Fruit fly (Drosophila melanogaster): ENCODE measurements around the gene CG11068.
A peak's percentile ranks its signal among the peaks of the same experiment; 100 is the strongest.
"Not testable (repeated sequence)": the region's sequence is repeated elsewhere in the genome, so short reads cannot be mapped to it uniquely, and the experiment has no call there.

Gene CG11068

DNA sequence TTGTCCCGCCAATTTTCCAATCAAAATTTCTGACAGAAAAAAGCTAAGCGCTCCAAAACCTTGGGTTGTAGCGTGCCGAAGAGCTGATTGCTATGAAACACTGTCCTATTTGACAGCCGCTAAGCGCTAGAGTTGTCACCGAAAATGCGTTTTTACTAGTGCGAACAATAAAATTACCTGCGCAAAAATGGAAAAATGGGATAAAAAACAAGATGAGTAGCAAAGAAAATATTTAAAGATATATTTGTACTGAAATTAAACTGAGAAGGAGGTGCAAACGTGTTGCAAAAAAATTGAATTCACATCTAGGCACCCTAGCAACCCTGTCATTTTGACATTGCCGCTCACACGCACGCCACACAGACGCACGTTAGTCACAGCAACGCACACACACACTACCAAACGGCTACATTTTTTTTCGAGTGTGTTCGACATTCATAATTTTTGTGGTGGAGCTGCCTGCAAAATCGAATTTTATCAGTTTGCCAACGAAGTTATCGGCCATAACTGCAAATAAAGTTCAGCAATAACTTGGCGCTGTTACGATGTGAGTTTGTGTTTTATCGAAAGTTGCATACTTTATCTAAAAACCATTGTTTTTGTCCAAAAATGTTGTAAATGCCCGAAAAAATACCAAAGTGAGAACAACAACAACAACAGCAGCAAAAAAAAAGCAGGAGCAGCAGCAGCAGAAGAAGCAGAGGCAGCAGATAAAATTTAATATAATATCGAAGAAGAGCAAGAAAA, 41.1 kb downstream of the CG11068 start, which contains the start of gene ben (continued):
- peak; percentile 73 for TF ChIP-seq Smox (GFP tag; optimal IDR thresholded peaks at IDR 0.05)
- no peak for TF ChIP-seq CG6854 (GFP tag; optimal IDR thresholded peaks at IDR 0.05)
- TF ChIP-seq Sox15 (GFP tag; optimal IDR thresholded peaks at IDR 0.05), result peak; percentile 82
- TF ChIP-seq CG6792 (GFP tag; optimal IDR thresholded peaks at IDR 0.05), result peak; percentile 78
- peak; percentile 64 to 75 for TF ChIP-seq ss (GFP tag; optimal IDR thresholded peaks at IDR 0.05)
- peak; percentile 80 for TF ChIP-seq OdsH (GFP tag; optimal IDR thresholded peaks at IDR 0.05)
- TF ChIP-seq fd85E (GFP tag; optimal IDR thresholded peaks at IDR 0.05), result no peak
- TF ChIP-seq CG3032 (tag; optimal IDR thresholded peaks at IDR 0.05), result peak; percentile 86
- TF ChIP-seq CG10669 (GFP tag; optimal IDR thresholded peaks at IDR 0.05), result peak; percentile 78
- peak; percentile 66 for TF ChIP-seq CG8319 (GFP tag; optimal IDR thresholded peaks at IDR 0.05)
- no peak for TF ChIP-seq CG16779 (tag; optimal IDR thresholded peaks at IDR 0.05)
- TF ChIP-seq Hr4 (GFP tag; optimal IDR thresholded peaks at IDR 0.05), result peak; percentile 83
- peak; percentile 100 for TF ChIP-seq achi (GFP tag; optimal IDR thresholded peaks at IDR 0.05)
- peak; percentile 80 for TF ChIP-seq CG11902 (GFP tag; optimal IDR thresholded peaks at IDR 0.05)
- TF ChIP-seq CG4318 (GFP tag; optimal IDR thresholded peaks at IDR 0.05), result peak; percentile 77
- peak; percentile 79 for TF ChIP-seq Gug (GFP tag; IDR thresholded peaks at IDR 0.05)
- peak; percentile 84 for TF ChIP-seq esn (GFP tag; optimal IDR thresholded peaks at IDR 0.05)
- no peak for TF ChIP-seq Hr38 (GFP tag; optimal IDR thresholded peaks at IDR 0.05)
- TF ChIP-seq Sox102F (GFP tag; optimal IDR thresholded peaks at IDR 0.05), result peak; percentile 68

DNA sequence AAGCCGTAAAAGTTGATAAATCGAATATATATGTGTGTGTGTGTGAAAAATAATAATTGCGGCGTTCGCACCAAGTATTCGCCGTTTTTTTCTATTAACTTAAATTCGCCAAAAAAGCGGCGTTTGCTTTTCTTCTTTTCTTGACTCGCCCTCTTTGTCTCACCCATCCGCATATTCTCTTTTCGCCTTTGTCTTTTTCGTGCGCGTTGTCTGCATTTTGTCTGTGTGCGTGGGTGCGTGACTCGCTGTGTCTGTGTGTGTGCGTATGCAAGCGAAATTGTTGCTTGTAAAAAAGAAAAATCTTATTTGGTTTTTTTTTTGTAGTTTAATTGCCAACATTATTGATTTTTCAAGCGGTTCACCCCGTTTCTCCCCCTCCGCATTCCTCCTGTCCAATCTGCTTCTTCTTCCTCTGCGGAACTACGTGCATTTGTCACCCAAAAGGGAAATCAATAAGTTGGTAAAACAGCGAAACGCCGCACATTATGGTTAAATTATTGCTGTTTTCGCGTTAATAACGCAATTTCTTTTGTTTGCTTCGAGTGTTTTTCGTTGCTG, 41.8 kb downstream of the CG11068 start:
- TF ChIP-seq pdm3 (GFP tag; optimal IDR thresholded peaks at IDR 0.05) (no peak), Hr38 (GFP tag; optimal IDR thresholded peaks at IDR 0.05) (no peak), fd85E (GFP tag; optimal IDR thresholded peaks at IDR 0.05) (no peak), eg (GFP tag; IDR thresholded peaks at IDR 0.05) (0 out of 3 replicates have a peak, but pooled peaks have one; percentile 22), CG6792 (GFP tag; optimal IDR thresholded peaks at IDR 0.05) (no peak), CG6163 (GFP tag; IDR thresholded peaks at IDR 0.05) (peak; percentile 67; the same call in 2 of the 3 replicates), Met (GFP tag; optimal IDR thresholded peaks at IDR 0.05) (no peak), Sox14 (GFP tag; optimal IDR thresholded peaks at IDR 0.05) (peak; percentile 63), Eip78C (GFP tag) (peak; percentile 19), CG10631 (GFP tag; optimal IDR thresholded peaks at IDR 0.05) (no peak), achi (GFP tag; optimal IDR thresholded peaks at IDR 0.05) (no peak), dac (GFP tag; optimal IDR thresholded peaks at IDR 0.05) (no peak), net (GFP tag; optimal IDR thresholded peaks at IDR 0.05) (no peak), CG10669 (GFP tag; optimal IDR thresholded peaks at IDR 0.05) (no peak), ss (GFP tag; optimal IDR thresholded peaks at IDR 0.05) (peak in 1 of 2 experiments; percentile 16), Blimp-1 (GFP tag; optimal IDR thresholded peaks at IDR 0.05) (no peak)

DNA sequence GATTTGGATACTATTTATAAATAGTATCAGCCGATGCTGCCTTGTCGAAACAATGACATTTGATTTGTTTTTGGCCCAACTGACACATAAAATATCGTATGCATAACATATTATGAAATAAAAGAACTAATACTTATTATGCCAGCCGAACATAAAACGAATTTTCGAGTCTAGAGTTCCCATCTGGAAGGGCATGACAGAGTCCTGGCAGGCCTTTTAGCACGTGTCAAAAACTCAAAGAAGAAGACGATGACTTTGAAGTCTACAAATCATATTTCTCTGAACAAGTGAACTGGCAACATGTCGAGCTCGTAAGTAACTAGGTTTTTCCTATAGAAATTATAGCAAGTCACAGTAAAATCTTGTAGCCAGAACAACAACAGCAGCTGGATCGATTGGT, 44.9 kb downstream of the CG11068 start, which contains the start of gene Ste12DOR:
Gene Ste12DOR (plus strand): TSS at position 301 of the 400 bp plus-strand sequence.
- not testable (repeated sequence) for TF ChIP-seq CG31627, achi, CG9139 (GFP tag; optimal IDR thresholded peaks at IDR 0.05)
